Worm (Caenorhabditis elegans): Measurements from ENCODE around the gene nhr-176.
A peak's percentile ranks its signal among the peaks of the same experiment; 100 is the strongest.
"Not testable (repeated sequence)": the region's sequence is repeated elsewhere in the genome, so short reads cannot be mapped to it uniquely, and the experiment has no call there.

- TF ChIP-seq ama-1 (optimal IDR thresholded peaks at IDR 0.05); nhr-11 (tag; optimal IDR thresholded peaks at IDR 0.05); skn-1 (tag; optimal IDR thresholded peaks at IDR 0.05); dsc-1 (tag; optimal IDR thresholded peaks at IDR 0.05): not testable (repeated sequence)
- peak; percentile 76 for TF ChIP-seq nhr-90 (tag; optimal IDR thresholded peaks at IDR 0.05; ENCODE audit: poor library complexity)
- peak in 1 of 2 experiments; percentile 92 for TF ChIP-seq ztf-11 (tag; optimal IDR thresholded peaks at IDR 0.05)
Measured at ce11 chrV:16040140-16040827, 30.8 kb upstream of the nhr-176 start, which contains the start of the genes his-4 and his-3.
